Worm (Caenorhabditis elegans): Measurements from ENCODE around the gene K12H4.6.

K12H4.6 gene

ce11 chrIII:8051838-8052237, 9.2 kb upstream of the K12H4.6 start:
- no peak for TF ChIP-seq snpc-1.2 (GFP tag; IDR thresholded peaks at IDR 0.05)
- no peak for TF ChIP-seq zip-11 (GFP tag; IDR thresholded peaks at IDR 0.05)
- TF ChIP-seq R02D3.7 (tag; optimal IDR thresholded peaks at IDR 0.05): no peak
- TF ChIP-seq ceh-20 (GFP tag; IDR thresholded peaks at IDR 0.05): no peak
- TF ChIP-seq mxl-2 (GFP tag; conservative IDR thresholded peaks at IDR 0.05): no peak
- TF ChIP-seq set-16 (GFP tag; IDR thresholded peaks at IDR 0.05): no peak
- TF ChIP-seq Y5F2A.4 (GFP tag; optimal IDR thresholded peaks at IDR 0.05): no peak
- no peak for TF ChIP-seq ceh-44 (GFP tag; IDR thresholded peaks at IDR 0.05)
- TF ChIP-seq aly-2 (tag; optimal IDR thresholded peaks at IDR 0.05): no peak
- no peak for TF ChIP-seq ceh-32 (tag; optimal IDR thresholded peaks at IDR 0.05; ENCODE audit: poor library complexity)
- no peak for TF ChIP-seq vab-7 (GFP tag; IDR thresholded peaks at IDR 0.05)
- no peak for TF ChIP-seq nhr-25 (tag; optimal IDR thresholded peaks at IDR 0.05; ENCODE audit: borderline replicate concordance, insufficient read depth)
- no peak for TF ChIP-seq Y105C5A.15 (GFP tag; IDR thresholded peaks at IDR 0.05)
- TF ChIP-seq daf-16 (GFP tag; optimal IDR thresholded peaks at IDR 0.05): no peak
- TF ChIP-seq daf-16 (tag; optimal IDR thresholded peaks at IDR 0.05): no peak
- TF ChIP-seq nhr-76 (tag; optimal IDR thresholded peaks at IDR 0.05): no peak
- TF ChIP-seq ztf-7 (tag; optimal IDR thresholded peaks at IDR 0.05): no peak
- no peak for TF ChIP-seq duxl-1 (tag; optimal IDR thresholded peaks at IDR 0.05; ENCODE audit: poor library complexity)
- TF ChIP-seq attf-4 (tag; optimal IDR thresholded peaks at IDR 0.05): no peak
- TF ChIP-seq cey-2 (tag; optimal IDR thresholded peaks at IDR 0.05; ENCODE audit: borderline replicate concordance, insufficient read depth): no peak

ce11 chrIII:8050944-8051343, 8.3 kb upstream of the K12H4.6 start, which contains the start of gene K12H4.7:
Gene K12H4.7 (minus strand): TSS chrIII:8051081.
- TF ChIP-seq pha-4 (GFP tag; IDR thresholded peaks at IDR 0.05) (no peak), pha-4 (tag; optimal IDR thresholded peaks at IDR 0.05) (no peak), pqm-1 (tag; optimal IDR thresholded peaks at IDR 0.05) (peak; percentile 91), nhr-28 (tag; optimal IDR thresholded peaks at IDR 0.05) (peak; percentile 76), T20F7.1 (GFP tag; optimal IDR thresholded peaks at IDR 0.05) (peak; percentile 36), cey-2 (tag; optimal IDR thresholded peaks at IDR 0.05; ENCODE audit: borderline replicate concordance, insufficient read depth) (no peak), skn-1 (tag; optimal IDR thresholded peaks at IDR 0.05) (no peak), nhr-76 (tag; optimal IDR thresholded peaks at IDR 0.05) (no peak), aha-1 (tag) (peak; percentile 1)

ce11 chrIII:8047412-8047811, 4.7 kb upstream of the K12H4.6 start, which contains the start of gene K12H4.2:
Gene K12H4.2 (plus strand): TSS chrIII:8047712.
- TF ChIP-seq F26F4.8 (GFP tag; conservative IDR thresholded peaks at IDR 0.05) (no peak), lir-3 (tag; optimal IDR thresholded peaks at IDR 0.05) (no peak), Y75B8A.6 (GFP tag; IDR thresholded peaks at IDR 0.05) (no peak), ceh-28 (tag; optimal IDR thresholded peaks at IDR 0.05) (no peak), pha-4 (GFP tag; IDR thresholded peaks at IDR 0.05) (no peak), pha-4 (tag; optimal IDR thresholded peaks at IDR 0.05) (no peak)

- 0 out of 2 replicates have a peak, but pooled peaks have one; percentile 20 for TF ChIP-seq lin-38 (GFP tag; IDR thresholded peaks at IDR 0.05)
- no peak for TF ChIP-seq zag-1 (tag; optimal IDR thresholded peaks at IDR 0.05)
- TF ChIP-seq F37D6.2 (tag; optimal IDR thresholded peaks at IDR 0.05): no peak
- TF ChIP-seq unc-62 (GFP tag; optimal IDR thresholded peaks at IDR 0.05 in 1 of 2): peak in 1 of 2 experiments; percentile 79
- no peak for TF ChIP-seq unc-62 (tag; optimal IDR thresholded peaks at IDR 0.05)
- 0 out of 2 replicates have a peak, but pooled peaks have one; percentile 8 for TF ChIP-seq lin-1 (GFP tag; IDR thresholded peaks at IDR 0.05)
Observed at ce11 chrIII:8045734-8046133, 3.1 kb upstream of the K12H4.6 start, which contains the start of gene K12H4.3. Gene K12H4.3 (plus strand): TSS chrIII:8046034.
